Worm (Caenorhabditis elegans) whole organism, L3 larva: Measurements from ENCODE around the gene F32E10.8.

Experiments
- egl-27 ChIP-seq: sonication (generic microtip); optimal IDR thresholded peaks from 4 replicates; lab custom pipeline; 2017; ENCODE audit warnings: missing biosample characterization, missing genetic modification reagents, missing genetic modification characterization
- elt-2 ChIP-seq: sonication (generic microtip); optimal IDR thresholded peaks from 2 replicates; lab custom pipeline; 2016; ENCODE audit warnings: missing genetic modification reagents, mild to moderate bottlenecking, missing genetic modification characterization, missing compliant biosample characterization
- nhr-25 ChIP-seq: sonication (generic microtip); optimal IDR thresholded peaks from 2 replicates; lab custom pipeline; 2017; ENCODE audit warnings: missing biosample characterization, missing genetic modification characterization
- nhr-28 ChIP-seq: fragments of 150-350 bp; optimal IDR thresholded peaks from 2 replicates; lab custom pipeline; 2014; ENCODE audit warnings: missing biosample characterization, missing genetic modification characterization
- pqm-1 ChIP-seq: fragments of 150-350 bp; optimal IDR thresholded peaks from 2 replicates; lab custom pipeline; 2017; ENCODE audit warnings: missing biosample characterization, missing genetic modification characterization, inconsistent platforms
- sea-2 ChIP-seq: fragments of 150-350 bp; sonication (generic microtip); optimal IDR thresholded peaks from 4 replicates; lab custom pipeline; 2014; ENCODE audit warnings: missing biosample characterization, missing genetic modification reagents, missing genetic modification characterization
- skn-1 ChIP-seq: fragments of 150-350 bp; optimal IDR thresholded peaks from 2 replicates; lab custom pipeline; 2014; ENCODE audit warnings: missing biosample characterization, missing genetic modification characterization
- tbx-2 ChIP-seq: sonication (generic microtip); optimal IDR thresholded peaks from 2 replicates; lab custom pipeline; 2016; ENCODE audit warnings: mild to moderate bottlenecking, missing genetic modification characterization, missing compliant biosample characterization
- ztf-11 ChIP-seq: fragments of 150-350 bp; optimal IDR thresholded peaks from 2 replicates; lab custom pipeline; 2014; ENCODE audit warnings: missing biosample characterization, missing genetic modification characterization
- ztf-4 ChIP-seq: fragments of 150-350 bp; optimal IDR thresholded peaks from 2 replicates; lab custom pipeline; 2014; ENCODE audit warnings: missing biosample characterization, missing genetic modification characterization

DNA sequence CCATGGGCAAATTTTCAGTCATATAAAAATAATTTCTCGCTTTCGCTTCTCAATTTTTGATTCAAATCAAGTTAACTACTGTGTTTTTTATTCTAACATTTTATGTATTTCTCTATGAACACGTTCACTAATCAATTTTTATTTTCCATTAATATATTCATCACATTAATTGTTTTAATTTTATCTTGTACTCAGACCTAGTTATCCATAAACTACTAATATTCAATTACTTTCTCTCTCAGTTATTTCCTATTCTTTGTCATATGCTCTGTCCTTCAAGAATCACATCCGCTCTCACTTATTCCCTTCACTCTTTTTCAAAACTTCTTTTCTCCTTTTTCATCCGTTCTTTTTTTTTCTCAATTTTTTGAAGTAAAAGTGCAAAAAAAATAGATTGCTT, 19.6 kb downstream of the F32E10.8 start:
- no peak for TF ChIP-seq elt-2 (tag; lab: Kevin White, UChicago)
- TF ChIP-seq sea-2 (GFP tag; lab: Kevin White, UChicago), result no peak
- TF ChIP-seq skn-1, result no peak
- TF ChIP-seq tbx-2 (tag; lab: Kevin White, UChicago), result no peak
- TF ChIP-seq nhr-25 (tag; lab: Kevin White, UChicago), result no peak
- no peak for TF ChIP-seq ztf-11
- TF ChIP-seq nhr-28, result no peak
- no peak for TF ChIP-seq egl-27 (tag; lab: Kevin White, UChicago)
- no peak for TF ChIP-seq ztf-4 (tag; lab: Kevin White, UChicago)
- TF ChIP-seq pqm-1 (tag; lab: Kevin White, UChicago), result no peak
